Fruit fly (Drosophila melanogaster) whole organism, embryonic: ENCODE results near the gene CG9106.
A peak's percentile ranks its signal among the peaks of the same experiment; 100 is the strongest.

ENCODE experiments used
- Antp ChIP-seq: fragments of 200-800 bp; sonication (Bioruptor generic); optimal IDR thresholded peaks from 3 replicates; lab custom pipeline; 2016; ENCODE audit warnings: missing biosample characterization, missing genetic modification characterization
- Atf3 ChIP-seq: fragments of 200-800 bp; sonication (Bioruptor generic); optimal IDR thresholded peaks from 3 replicates; lab custom pipeline; 2016; ENCODE audit warnings: missing biosample characterization, missing genetic modification characterization
- Atf6 ChIP-seq: fragments of 200-800 bp; sonication (Bioruptor generic); IDR thresholded peaks from 2 replicates; pipeline ENCODE4 v1.3.6; 2022; ENCODE audit warnings: missing biosample characterization, missing genetic modification characterization
- Blimp-1 ChIP-seq: fragments of 200-800 bp; sonication (Bioruptor generic); optimal IDR thresholded peaks from 3 replicates; lab custom pipeline; 2018; ENCODE audit warnings: missing biosample characterization, missing genetic modification characterization, mild to moderate bottlenecking, moderate library complexity, missing genetic modification reagents
- CG10267 ChIP-seq: fragments of 200-800 bp; sonication (Bioruptor generic); optimal IDR thresholded peaks from 2 replicates; lab custom pipeline; 2018; ENCODE audit warnings: missing biosample characterization, mild to moderate bottlenecking, missing genetic modification characterization, moderate library complexity
- CG11456 ChIP-seq: fragments of 200-800 bp; sonication (Bioruptor generic); IDR thresholded peaks from 3 replicates; pipeline ENCODE4 v1.3.6; 2022; ENCODE audit warnings: missing biosample characterization, missing genetic modification characterization
- CG12104 ChIP-seq: fragments of 200-800 bp; sonication (Bioruptor generic); optimal IDR thresholded peaks from 3 replicates; lab custom pipeline; 2016; ENCODE audit warnings: missing biosample characterization, missing genetic modification characterization
- CG12942 ChIP-seq: fragments of 200-800 bp; sonication (Bioruptor generic); optimal IDR thresholded peaks from 3 replicates; lab custom pipeline; 2016; ENCODE audit warnings: missing biosample characterization, missing genetic modification characterization
- CG13287 ChIP-seq: fragments of 200-800 bp; sonication (Bioruptor generic); IDR thresholded peaks from 2 replicates; pipeline ENCODE4 v1.3.6; 2022; ENCODE audit warnings: missing biosample characterization, missing genetic modification characterization; ENCODE audit not compliant: partially characterized antibody
- CG13296 ChIP-seq: fragments of 200-800 bp; sonication (Bioruptor generic); optimal IDR thresholded peaks from 3 replicates; lab custom pipeline; 2018; ENCODE audit warnings: missing biosample characterization, mild to moderate bottlenecking, missing genetic modification characterization
- CG16863 ChIP-seq: fragments of 200-800 bp; sonication (Bioruptor generic); optimal IDR thresholded peaks from 3 replicates; lab custom pipeline; 2016; ENCODE audit warnings: missing biosample characterization, missing genetic modification characterization
- CG17612 ChIP-seq: fragments of 200-800 bp; sonication (Bioruptor generic); IDR thresholded peaks from 2 replicates; pipeline ENCODE4 v1.3.6; 2022; ENCODE audit warnings: missing biosample characterization, missing genetic modification characterization
- CG1832 ChIP-seq: fragments of 200-800 bp; sonication (Bioruptor generic); optimal IDR thresholded peaks from 2 replicates; lab custom pipeline; 2017; ENCODE audit warnings: missing biosample characterization, mild to moderate bottlenecking, missing genetic modification characterization, inconsistent platforms
- CG2116 ChIP-seq: fragments of 200-800 bp; sonication (Bioruptor generic); optimal IDR thresholded peaks from 3 replicates; lab custom pipeline; 2018; ENCODE audit warnings: missing biosample characterization, mild to moderate bottlenecking, missing genetic modification characterization
- CG30403 ChIP-seq: fragments of 200-800 bp; sonication (Bioruptor generic); optimal IDR thresholded peaks from 3 replicates; lab custom pipeline; 2016; ENCODE audit warnings: missing biosample characterization, missing genetic modification characterization
- CG3281 ChIP-seq: fragments of 200-800 bp; sonication (Bioruptor generic); optimal IDR thresholded peaks from 3 replicates; lab custom pipeline; 2017; ENCODE audit warnings: missing biosample characterization, mild to moderate bottlenecking, missing genetic modification characterization
- CG3847 ChIP-seq: fragments of 200-800 bp; sonication (Bioruptor generic); IDR thresholded peaks from 2 replicates; pipeline ENCODE4 v1.3.6; 2022; ENCODE audit warnings: missing biosample characterization, missing genetic modification characterization
- CG9876 ChIP-seq: fragments of 200-800 bp; sonication (Bioruptor generic); optimal IDR thresholded peaks from 2 replicates; lab custom pipeline; 2016; ENCODE audit warnings: missing biosample characterization, missing genetic modification characterization
- HLH3B ChIP-seq: fragments of 200-800 bp; sonication (Bioruptor generic); IDR thresholded peaks from 2 replicates; pipeline ENCODE4 v1.3.6; 2022; ENCODE audit warnings: missing biosample characterization, missing genetic modification characterization
- Lpt ChIP-seq: fragments of >200 bp; optimal IDR thresholded peaks from 2 replicates; lab custom pipeline; 2018; ENCODE audit warnings: missing biosample characterization, missing genetic modification characterization
- Med ChIP-seq: fragments of 200-800 bp; sonication (Bioruptor generic); peaks from one replicate; lab custom pipeline; 2016; ENCODE audit warnings: missing biosample characterization, missing genetic modification characterization, mild to moderate bottlenecking, inconsistent platforms, moderate library complexity
- Mrtf ChIP-seq: fragments of 200-800 bp; sonication (Bioruptor generic); IDR thresholded peaks from 3 replicates; pipeline ENCODE4 v1.3.6; 2022; ENCODE audit warnings: missing biosample characterization, missing genetic modification characterization
- Neu2 ChIP-seq: fragments of 200-800 bp; sonication (Bioruptor generic); optimal IDR thresholded peaks from 3 replicates; lab custom pipeline; 2016; ENCODE audit warnings: missing biosample characterization, missing genetic modification characterization, borderline replicate concordance
- Pdp1 ChIP-seq, 2 experiments: fragments of 200-800 bp; sonication (Bioruptor generic); optimal IDR thresholded peaks; 3 replicates each; lab custom pipeline; 2016; ENCODE audit warnings: missing biosample characterization in 2 of 2, missing genetic modification characterization in 2 of 2, mild to moderate bottlenecking in 1 of 2, moderate library complexity in 1 of 2
- Sox102F ChIP-seq: fragments of 200-800 bp; sonication (Bioruptor generic); optimal IDR thresholded peaks from 2 replicates; lab custom pipeline; 2018; ENCODE audit warnings: missing biosample characterization, mild to moderate bottlenecking, missing genetic modification characterization, moderate library complexity
- ac ChIP-seq: fragments of 200-800 bp; sonication (Bioruptor generic); optimal IDR thresholded peaks from 3 replicates; lab custom pipeline; 2017; ENCODE audit warnings: missing biosample characterization, mild to moderate bottlenecking, missing genetic modification characterization
- bsh ChIP-seq, 2 experiments: fragments of 200-800 bp; sonication (Bioruptor generic); optimal IDR thresholded peaks; 2 replicates each; lab custom pipeline; 2017 to 2018; ENCODE audit warnings: mild to moderate bottlenecking in 2 of 2, missing biosample characterization in 2 of 2, missing genetic modification characterization in 2 of 2, moderate library complexity in 1 of 2
- cg ChIP-seq: fragments of 200-800 bp; sonication (Bioruptor generic); optimal IDR thresholded peaks from 3 replicates; lab custom pipeline; 2019; ENCODE audit warnings: missing biosample characterization, mild to moderate bottlenecking, missing genetic modification characterization, moderate library complexity
- ci ChIP-seq: fragments of 200-800 bp; sonication (Bioruptor generic); IDR thresholded peaks from 3 replicates; pipeline ENCODE4 v1.3.6; 2022; ENCODE audit warnings: missing biosample characterization, missing genetic modification characterization
- croc ChIP-seq: fragments of 200-800 bp; sonication (Bioruptor generic); conservative IDR thresholded peaks from 3 replicates; pipeline ENCODE4 v1.3.6; 2022; ENCODE audit warnings: missing biosample characterization, missing genetic modification characterization
- cwo ChIP-seq: fragments of 200-800 bp; sonication (Bioruptor generic); optimal IDR thresholded peaks from 3 replicates; lab custom pipeline; 2017; ENCODE audit warnings: missing biosample characterization, missing genetic modification characterization, mild to moderate bottlenecking, moderate library complexity, missing genetic modification reagents
- dm ChIP-seq: fragments of 200-800 bp; sonication (Bioruptor generic); optimal IDR thresholded peaks from 3 replicates; lab custom pipeline; 2016; ENCODE audit warnings: missing biosample characterization, missing genetic modification characterization
- dmrt11E ChIP-seq: fragments of 200-800 bp; sonication (Bioruptor generic); optimal IDR thresholded peaks from 3 replicates; lab custom pipeline; 2018; ENCODE audit warnings: missing biosample characterization, mild to moderate bottlenecking, missing genetic modification characterization, moderate library complexity
- eve ChIP-seq, 2 experiments: fragments of >200 bp; optimal IDR thresholded peaks; 2 replicates each; lab custom pipeline; 2017; ENCODE audit warnings: missing biosample characterization in 2 of 2, missing genetic modification characterization in 2 of 2
- ftz-f1 ChIP-seq: fragments of 200-800 bp; sonication (Bioruptor generic); optimal IDR thresholded peaks from 2 replicates; lab custom pipeline; 2016; ENCODE audit warnings: missing biosample characterization, missing genetic modification characterization
- hkb ChIP-seq, 2 experiments: fragments of 200-800 bp in 1 of 2; fragments of >200 bp in 1 of 2; sonication (Bioruptor generic) in 1 of 2; IDR thresholded peaks in 1 of 2; optimal IDR thresholded peaks in 1 of 2; 2 replicates each; pipeline versions ENCODE4 v1.3.6 to Lab custom; 2017 to 2022; ENCODE audit warnings: missing biosample characterization in 1 of 2, missing genetic modification characterization in 1 of 2
- jumu ChIP-seq: fragments of 200-800 bp; sonication (Bioruptor generic); optimal IDR thresholded peaks from 3 replicates; lab custom pipeline; 2016; ENCODE audit warnings: missing biosample characterization, missing genetic modification characterization
- nom ChIP-seq: fragments of 200-800 bp; sonication (Bioruptor generic); optimal IDR thresholded peaks from 2 replicates; lab custom pipeline; 2017; ENCODE audit warnings: missing biosample characterization, missing genetic modification characterization, mild to moderate bottlenecking, moderate library complexity, missing genetic modification reagents
- org-1 ChIP-seq: fragments of 200-800 bp; sonication (Bioruptor generic); optimal IDR thresholded peaks from 2 replicates; lab custom pipeline; 2017; ENCODE audit warnings: missing biosample characterization, missing genetic modification characterization
- phol ChIP-seq: fragments of 200-800 bp; sonication (Bioruptor generic); optimal IDR thresholded peaks from 3 replicates; lab custom pipeline; 2018; ENCODE audit warnings: missing biosample characterization, mild to moderate bottlenecking, missing genetic modification characterization, moderate library complexity
- pzg ChIP-seq: fragments of 200-800 bp; sonication (Bioruptor generic); optimal IDR thresholded peaks from 3 replicates; lab custom pipeline; 2018; ENCODE audit warnings: missing biosample characterization, mild to moderate bottlenecking, missing genetic modification characterization, moderate library complexity
- sd ChIP-seq: fragments of 200-800 bp; sonication (Bioruptor generic); optimal IDR thresholded peaks from 3 replicates; lab custom pipeline; 2018; ENCODE audit warnings: missing biosample characterization, mild to moderate bottlenecking, missing genetic modification characterization, moderate library complexity
- sens ChIP-seq: fragments of 200-800 bp; sonication (Bioruptor generic); peaks from one replicate; lab custom pipeline; 2016; ENCODE audit warnings: missing biosample characterization, missing genetic modification characterization
- sisA ChIP-seq: fragments of 200-800 bp; sonication (Bioruptor generic); IDR thresholded peaks from 2 replicates; pipeline ENCODE4 v1.3.6; 2022; ENCODE audit warnings: missing biosample characterization, missing genetic modification characterization
- vnd ChIP-seq: fragments of 200-800 bp; sonication (Bioruptor generic); IDR thresholded peaks from 3 replicates; pipeline ENCODE4 v1.3.6; 2022; ENCODE audit warnings: missing biosample characterization, missing genetic modification characterization; ENCODE audit not compliant: partially characterized antibody
- zen2 ChIP-seq: fragments of 200-800 bp; sonication (Bioruptor generic); IDR thresholded peaks from 3 replicates; pipeline ENCODE4 v1.3.6; 2022; ENCODE audit warnings: missing biosample characterization, missing genetic modification characterization; ENCODE audit not compliant: partially characterized antibody
- zf30C ChIP-seq: fragments of 200-800 bp; sonication (Bioruptor generic); optimal IDR thresholded peaks from 3 replicates; lab custom pipeline; 2018; ENCODE audit warnings: missing biosample characterization, mild to moderate bottlenecking, missing genetic modification characterization

CG9106 gene

dm6 chrX:15272305-15272704 is at the start of gene CG9106:
Gene CG9106 (minus strand): TSS chrX:15272405.
- no peak for TF ChIP-seq croc
- no peak for TF ChIP-seq cwo (GFP tag; lab: Kevin White, UChicago)
- TF ChIP-seq ci (GFP tag; lab: Robert Waterston, UW), result no peak
- no peak for TF ChIP-seq CG16863 (GFP tag; lab: Kevin White, UChicago)

dm6 chrX:15320973-15321372 is 48.8 kb upstream of the CG9106 start:
- peak; percentile 49 for TF ChIP-seq Blimp-1 (GFP tag; lab: Kevin White, UChicago)
- TF ChIP-seq zen2 (GFP tag; lab: Robert Waterston, UW), result no peak
- TF ChIP-seq hkb (optimal IDR thresholded peaks at IDR 0.05; lab: Kevin White, UChicago), result no peak
- 0 out of 2 replicates have a peak, but pooled peaks have one; percentile 0 for TF ChIP-seq hkb (GFP tag; IDR thresholded peaks at IDR 0.05; lab: Robert Waterston, UW)
- peak; percentile 52 for TF ChIP-seq CG1832 (GFP tag; lab: Kevin White, UChicago)
- no peak for TF ChIP-seq CG10267 (tag; lab: Kevin White, UChicago)
- TF ChIP-seq Neu2 (GFP tag; lab: Kevin White, UChicago), result peak; percentile 80
- TF ChIP-seq phol (tag; lab: Kevin White, UChicago), result peak; percentile 3
- peak; percentile 49 for TF ChIP-seq Med
- TF ChIP-seq, all 482 proteins: peak for 6

dm6 chrX:15320522-15320921 is 48.3 kb upstream of the CG9106 start:
- TF ChIP-seq sisA, result no peak
- TF ChIP-seq Med, result peak; percentile 51
- TF ChIP-seq Pdp1 (GFP tag; optimal IDR thresholded peaks at IDR 0.05; lab: Kevin White, UChicago), result peak in 1 of 2 experiments; percentile 4
- peak; percentile 83 for TF ChIP-seq nom (GFP tag; lab: Kevin White, UChicago)
- TF ChIP-seq CG12104 (GFP tag; lab: Kevin White, UChicago), result no peak
- TF ChIP-seq eve (GFP tag; optimal IDR thresholded peaks at IDR 0.05; lab: Kevin White, UChicago), result no peak
- no peak for TF ChIP-seq zf30C (GFP tag; lab: Kevin White, UChicago)
- no peak for TF ChIP-seq Atf6 (GFP tag; lab: Robert Waterston, UW)
- no peak for TF ChIP-seq org-1 (GFP tag; lab: Kevin White, UChicago)
- no peak for TF ChIP-seq Atf3 (GFP tag; lab: Kevin White, UChicago)
- TF ChIP-seq vnd (GFP tag; lab: Robert Waterston, UW), result no peak
- no peak for TF ChIP-seq bsh (GFP tag; optimal IDR thresholded peaks at IDR 0.05; lab: Kevin White, UChicago)
- TF ChIP-seq Antp (GFP tag; lab: Kevin White, UChicago), result no peak
- TF ChIP-seq dm (GFP tag; lab: Kevin White, UChicago), result peak; percentile 4
- peak; percentile 37 for TF ChIP-seq CG2116 (GFP tag; lab: Kevin White, UChicago)
- TF ChIP-seq dmrt11E (tag; lab: Kevin White, UChicago), result no peak
- TF ChIP-seq Sox102F (GFP tag; lab: Kevin White, UChicago), result no peak
- no peak for TF ChIP-seq ftz-f1 (GFP tag; lab: Kevin White, UChicago)
- no peak for TF ChIP-seq CG13296 (GFP tag; lab: Kevin White, UChicago)
- TF ChIP-seq CG9876 (GFP tag; lab: Kevin White, UChicago), result no peak
- TF ChIP-seq CG17612 (GFP tag; lab: Robert Waterston, UW), result no peak
- no peak for TF ChIP-seq HLH3B (GFP tag; lab: Robert Waterston, UW)
- no peak for TF ChIP-seq CG11456
- no peak for TF ChIP-seq CG3847
- TF ChIP-seq ac, result no peak
- no peak for TF ChIP-seq CG1832 (GFP tag; lab: Kevin White, UChicago)
- no peak for TF ChIP-seq Lpt (GFP tag; lab: Kevin White, UChicago)
- TF ChIP-seq CG13287, result no peak
- TF ChIP-seq CG3281 (GFP tag; lab: Kevin White, UChicago), result no peak
- TF ChIP-seq pzg, result no peak
- TF ChIP-seq sens, result peak; percentile 20
- TF ChIP-seq CG30403 (GFP tag; lab: Kevin White, UChicago), result no peak
- no peak for TF ChIP-seq jumu (GFP tag; lab: Kevin White, UChicago)
- TF ChIP-seq Mrtf (GFP tag; lab: Robert Waterston, UW), result no peak
- no peak for TF ChIP-seq CG12942 (GFP tag; lab: Kevin White, UChicago)
- TF ChIP-seq cg (GFP tag; lab: Kevin White, UChicago), result peak; percentile 37
- TF ChIP-seq sd (tag; lab: Kevin White, UChicago), result no peak
